Fruit fly (Drosophila melanogaster) S2 (cell line): ENCODE measurements around the gene Act5C.

Source experiments
- CG8478 ChIP-seq: fragments of >200 bp; optimal IDR thresholded peaks from 2 replicates; lab custom pipeline; 2018
- CTCF ChIP-seq, 2 experiments: fragments of >200 bp; optimal IDR thresholded peaks; 2 replicates each; lab custom pipeline; 2018

DNA sequence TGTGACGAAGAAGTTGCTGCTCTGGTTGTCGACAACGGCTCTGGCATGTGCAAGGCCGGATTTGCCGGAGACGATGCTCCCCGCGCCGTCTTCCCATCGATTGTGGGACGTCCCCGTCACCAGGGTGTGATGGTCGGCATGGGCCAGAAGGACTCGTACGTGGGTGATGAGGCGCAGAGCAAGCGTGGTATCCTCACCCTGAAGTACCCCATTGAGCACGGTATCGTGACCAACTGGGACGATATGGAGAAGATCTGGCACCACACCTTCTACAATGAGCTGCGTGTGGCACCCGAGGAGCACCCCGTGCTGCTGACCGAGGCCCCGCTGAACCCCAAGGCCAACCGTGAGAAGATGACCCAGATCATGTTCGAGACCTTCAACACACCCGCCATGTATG, 2.0 kb downstream of the Act5C start:
- no peak for TF ChIP-seq CG8478 (lab: Kevin White, UChicago)
- TF ChIP-seq CTCF (optimal IDR thresholded peaks at IDR 0.05; lab: Kevin White, UChicago) = no peak
